Worm (Caenorhabditis elegans) whole organism, L4 larva: ENCODE results near the gene ins-9.

ENCODE experiments used
- F44E2.7 ChIP-seq: fragments of 200-800 bp; sonication (Bioruptor generic); IDR thresholded peaks from 2 replicates; pipeline ENCODE4 v2.1.2; 2022; ENCODE audit warnings: missing genetic modification characterization, missing compliant biosample characterization
- Y105C5A.15 ChIP-seq: fragments of 200-800 bp; sonication (Bioruptor generic); IDR thresholded peaks from 2 replicates; pipeline ENCODE4 v1.3.6; 2022; ENCODE audit warnings: missing genetic modification characterization, missing compliant biosample characterization
- Y48G9A.11 ChIP-seq: fragments of 200-800 bp; sonication (Bioruptor generic); IDR thresholded peaks from 2 replicates; pipeline ENCODE4 v1.3.6; 2022; ENCODE audit warnings: missing genetic modification reagents, missing genetic modification characterization, missing compliant biosample characterization
- Y75B8A.6 ChIP-seq: fragments of 200-800 bp; sonication (Bioruptor generic); IDR thresholded peaks from 2 replicates; pipeline ENCODE4 v1.3.6; 2022; ENCODE audit warnings: missing genetic modification reagents, missing genetic modification characterization, missing compliant biosample characterization
- arid-1 ChIP-seq: fragments of 200-800 bp; sonication (Bioruptor generic); conservative IDR thresholded peaks from 2 replicates; pipeline ENCODE4 v1.3.6; 2022; ENCODE audit warnings: missing genetic modification reagents, missing genetic modification characterization, missing compliant biosample characterization
- attf-4 ChIP-seq: sonication (generic microtip); optimal IDR thresholded peaks from 3 replicates; lab custom pipeline; 2017; ENCODE audit warnings: missing biosample characterization, missing genetic modification characterization
- ceh-44 ChIP-seq: fragments of 200-800 bp; sonication (Bioruptor generic); IDR thresholded peaks from 2 replicates; pipeline ENCODE4 v1.3.6; 2022; ENCODE audit warnings: missing genetic modification reagents, missing genetic modification characterization, missing compliant biosample characterization
- daf-16 ChIP-seq, 3 experiments: sonication (generic microtip); optimal IDR thresholded peaks; 2 replicates each; lab custom pipeline; 2016 to 2017; ENCODE audit warnings: missing genetic modification characterization in 3 of 3, missing genetic modification reagents in 3 of 3, mild to moderate bottlenecking in 2 of 3, missing compliant biosample characterization in 2 of 3, missing biosample characterization in 1 of 3, moderate library complexity in 1 of 3
- daf-19 ChIP-seq: fragments of 200-800 bp; sonication (Bioruptor generic); conservative IDR thresholded peaks from 2 replicates; pipeline ENCODE4 v1.3.6; 2022; ENCODE audit warnings: missing genetic modification characterization, missing compliant biosample characterization
- dmd-6 ChIP-seq: fragments of 200-800 bp; sonication (Bioruptor generic); IDR thresholded peaks from 2 replicates; pipeline ENCODE4 v1.3.6; 2022; ENCODE audit warnings: missing genetic modification reagents, missing genetic modification characterization, missing compliant biosample characterization
- dmd-8 ChIP-seq: fragments of 200-800 bp; sonication (Bioruptor generic); IDR thresholded peaks from 2 replicates; pipeline ENCODE4 v1.3.6; 2022; ENCODE audit warnings: missing genetic modification characterization, missing compliant biosample characterization
- dve-1 ChIP-seq: sonication (generic microtip); optimal IDR thresholded peaks from 2 replicates; lab custom pipeline; 2017; ENCODE audit warnings: antibody characterized with exemption, mild to moderate bottlenecking, missing genetic modification characterization, missing compliant biosample characterization; ENCODE audit not compliant: insufficient read depth
- egl-27 ChIP-seq: sonication (generic microtip); optimal IDR thresholded peaks from 3 replicates; lab custom pipeline; 2017; ENCODE audit warnings: missing biosample characterization, missing genetic modification reagents, missing genetic modification characterization
- egl-43 ChIP-seq: fragments of 200-800 bp; sonication (Bioruptor generic); IDR thresholded peaks from 2 replicates; pipeline ENCODE4 v1.3.6; 2022; ENCODE audit warnings: missing genetic modification reagents, missing genetic modification characterization, missing compliant biosample characterization
- gei-8 ChIP-seq: fragments of 200-800 bp; sonication (Bioruptor generic); optimal IDR thresholded peaks from 2 replicates; lab custom pipeline; 2018; ENCODE audit warnings: mild to moderate bottlenecking, missing genetic modification characterization, missing compliant biosample characterization
- hlh-11 ChIP-seq: fragments of 200-800 bp; sonication (Bioruptor generic); optimal IDR thresholded peaks from 2 replicates; lab custom pipeline; 2018; ENCODE audit warnings: mild to moderate bottlenecking, missing genetic modification characterization, missing compliant biosample characterization
- hlh-30 ChIP-seq: sonication (generic microtip); optimal IDR thresholded peaks from 2 replicates; lab custom pipeline; 2017; ENCODE audit warnings: antibody characterized with exemption, mild to moderate bottlenecking, missing genetic modification characterization, missing compliant biosample characterization; ENCODE audit not compliant: insufficient read depth
- lim-7 ChIP-seq: fragments of 200-800 bp; sonication (Bioruptor generic); IDR thresholded peaks from 2 replicates; pipeline ENCODE4 v1.3.6; 2022; ENCODE audit warnings: missing genetic modification characterization, missing compliant biosample characterization
- lin-1 ChIP-seq: fragments of 200-800 bp; sonication (Bioruptor generic); IDR thresholded peaks from 2 replicates; pipeline ENCODE4 v1.3.6; 2022; ENCODE audit warnings: missing genetic modification reagents, missing genetic modification characterization, missing compliant biosample characterization
- lin-38 ChIP-seq: fragments of 200-800 bp; sonication (Bioruptor generic); IDR thresholded peaks from 2 replicates; pipeline ENCODE4 v1.3.6; 2022; ENCODE audit warnings: missing genetic modification reagents, missing genetic modification characterization, missing compliant biosample characterization
- madf-9 ChIP-seq: fragments of 200-800 bp; sonication (Bioruptor generic); conservative IDR thresholded peaks from 2 replicates; pipeline ENCODE4 v1.3.6; 2022; ENCODE audit warnings: missing genetic modification reagents, missing genetic modification characterization, missing compliant biosample characterization
- mep-1 ChIP-seq: fragments of 150-350 bp; sonication (generic microtip); optimal IDR thresholded peaks from 3 replicates; lab custom pipeline; 2014; ENCODE audit warnings: missing biosample characterization, missing genetic modification characterization
- mes-2 ChIP-seq: sonication (generic microtip); optimal IDR thresholded peaks from 2 replicates; lab custom pipeline; 2016; ENCODE audit warnings: missing genotype, mild to moderate bottlenecking, missing genetic modification characterization, missing compliant biosample characterization; ENCODE audit not compliant: poor library complexity, severe bottlenecking
- mxl-2 ChIP-seq: fragments of 200-800 bp; sonication (Bioruptor generic); conservative IDR thresholded peaks from 2 replicates; pipeline ENCODE4 v1.3.6; 2022; ENCODE audit warnings: missing genetic modification reagents, missing genetic modification characterization, missing compliant biosample characterization
- nhr-10 ChIP-seq: fragments of 150-350 bp; optimal IDR thresholded peaks from 2 replicates; lab custom pipeline; 2014; ENCODE audit warnings: missing biosample characterization, missing genetic modification characterization
- nhr-11 ChIP-seq: fragments of 150-350 bp; optimal IDR thresholded peaks from 2 replicates; lab custom pipeline; 2014; ENCODE audit warnings: missing biosample characterization, missing genetic modification characterization
- nhr-28 ChIP-seq: fragments of 150-350 bp; optimal IDR thresholded peaks from 2 replicates; lab custom pipeline; 2014; ENCODE audit warnings: missing biosample characterization, missing genetic modification characterization
- nhr-41 ChIP-seq: fragments of 200-800 bp; sonication (Bioruptor generic); IDR thresholded peaks from 2 replicates; pipeline ENCODE4 v1.3.6; 2022; ENCODE audit warnings: missing genetic modification reagents, missing genetic modification characterization, missing compliant biosample characterization
- nhr-6 ChIP-seq: fragments of 150-350 bp; optimal IDR thresholded peaks from 2 replicates; lab custom pipeline; 2014; ENCODE audit warnings: missing biosample characterization, missing genetic modification characterization
- nhr-77 ChIP-seq: fragments of 150-350 bp; optimal IDR thresholded peaks from 2 replicates; lab custom pipeline; 2014; ENCODE audit warnings: missing biosample characterization, missing genetic modification characterization
- pha-4 ChIP-seq, 2 experiments: fragments of 150-350 bp in 1 of 2; fragments of 200-800 bp in 1 of 2; sonication (Bioruptor generic) in 1 of 2; IDR thresholded peaks in 1 of 2; optimal IDR thresholded peaks in 1 of 2; 2 replicates each; pipeline versions ENCODE4 v1.3.6 to Lab custom; 2014 to 2022; ENCODE audit warnings: missing genetic modification characterization in 2 of 2, missing genetic modification reagents in 2 of 2, missing biosample characterization in 1 of 2, missing compliant biosample characterization in 1 of 2
- php-3 ChIP-seq: fragments of 200-800 bp; sonication (Bioruptor generic); IDR thresholded peaks from 2 replicates; pipeline ENCODE4 v1.3.6; 2022; ENCODE audit warnings: missing genetic modification reagents, missing genetic modification characterization, missing compliant biosample characterization
- rbr-2 ChIP-seq: sonication (generic microtip); optimal IDR thresholded peaks from 2 replicates; lab custom pipeline; 2016; ENCODE audit warnings: missing genotype, missing genetic modification characterization, missing compliant biosample characterization
- skn-1 ChIP-seq: fragments of 150-350 bp; optimal IDR thresholded peaks from 2 replicates; lab custom pipeline; 2014; ENCODE audit warnings: missing biosample characterization, missing genetic modification characterization
- tra-1 ChIP-seq: fragments of 200-800 bp; sonication (Bioruptor generic); IDR thresholded peaks from 2 replicates; pipeline ENCODE4 v1.3.6; 2022; ENCODE audit warnings: missing genetic modification reagents, missing genetic modification characterization, missing compliant biosample characterization
- unc-39 ChIP-seq: sonication (generic microtip); optimal IDR thresholded peaks from 2 replicates; lab custom pipeline; 2017; ENCODE audit warnings: missing biosample characterization, missing genetic modification characterization
- vab-7 ChIP-seq: fragments of 200-800 bp; sonication (Bioruptor generic); IDR thresholded peaks from 2 replicates; pipeline ENCODE4 v1.3.6; 2022; ENCODE audit warnings: missing genetic modification reagents, missing genetic modification characterization, missing compliant biosample characterization
- zfp-3 ChIP-seq: fragments of 200-800 bp; sonication (Bioruptor generic); conservative IDR thresholded peaks from 2 replicates; pipeline ENCODE4 v1.3.6; 2022; ENCODE audit warnings: missing genetic modification reagents, missing genetic modification characterization, missing compliant biosample characterization

Gene ins-9

ce11 chrX:8817929-8818328 lies 48.5 kb downstream of the ins-9 start:
- TF ChIP-seq lim-7 (GFP tag; lab: Robert Waterston, UW) (peak; percentile 82), php-3 (GFP tag; lab: Robert Waterston, UW) (0 out of 2 replicates have a peak, but pooled peaks have one; percentile 41), nhr-10 (tag; lab: Kevin White, UChicago) (no peak), ceh-44 (GFP tag; lab: Robert Waterston, UW) (0 out of 2 replicates have a peak, but pooled peaks have one; percentile 10), dve-1 (peak; percentile 57), pha-4 (GFP tag; IDR thresholded peaks at IDR 0.05; lab: Robert Waterston, UW) (peak; percentile 68; the same call in 1 of the 2 replicates), pha-4 (tag; optimal IDR thresholded peaks at IDR 0.05; lab: Kevin White, UChicago) (no peak), egl-43 (peak; percentile 78), mep-1 (peak; percentile 23), F44E2.7 (peak; percentile 89; the same call in 1 of the 2 replicates), Y105C5A.15 (peak; percentile 81; the same call in 1 of the 2 replicates), lin-38 (GFP tag; lab: Robert Waterston, UW) (peak; percentile 34; the same call in 1 of the 2 replicates), nhr-11 (tag; lab: Kevin White, UChicago) (no peak), daf-19 (GFP tag; lab: Robert Waterston, UW) (0 out of 2 replicates have a peak, but pooled peaks have one; percentile 45), skn-1 (tag; lab: Kevin White, UChicago) (no peak), arid-1 (GFP tag; lab: Robert Waterston, UW) (peak; percentile 71; the same call in 1 of the 2 replicates), lin-1 (peak; percentile 35; the same call in 1 of the 2 replicates), gei-8 (GFP tag; lab: Kevin White, UChicago) (peak; percentile 23), unc-39 (tag; lab: Kevin White, UChicago) (no peak), zfp-3 (GFP tag; lab: Robert Waterston, UW) (peak; percentile 45; the same call in 1 of the 2 replicates), nhr-77 (peak; percentile 27), daf-16 (GFP tag; optimal IDR thresholded peaks at IDR 0.05; lab: Kevin White, UChicago) (no peak), daf-16 (tag; optimal IDR thresholded peaks at IDR 0.05; lab: Kevin White, UChicago) (peak; percentile 53), Y48G9A.11 (GFP tag; lab: Robert Waterston, UW) (0 out of 2 replicates have a peak, but pooled peaks have one; percentile 11), egl-27 (tag; lab: Kevin White, UChicago) (no peak), vab-7 (GFP tag; lab: Robert Waterston, UW) (peak; percentile 61; the same call in 1 of the 2 replicates), mes-2 (tag; lab: Kevin White, UChicago) (peak; percentile 60), tra-1 (GFP tag; lab: Robert Waterston, UW) (peak; percentile 66; the same call in 1 of the 2 replicates), Y75B8A.6 (GFP tag; lab: Robert Waterston, UW) (no peak), mxl-2 (GFP tag; lab: Robert Waterston, UW) (peak; percentile 34; the same call in 1 of the 2 replicates), hlh-11 (tag; lab: Kevin White, UChicago) (peak; percentile 12), dmd-6 (GFP tag; lab: Robert Waterston, UW) (peak; percentile 47), dmd-8 (peak; percentile 72; the same call in 1 of the 2 replicates), nhr-28 (tag; lab: Kevin White, UChicago) (peak; percentile 23), hlh-30 (tag; lab: Kevin White, UChicago) (no peak), madf-9 (GFP tag; lab: Robert Waterston, UW) (peak; percentile 37; the same call in 1 of the 2 replicates), rbr-2 (tag; lab: Kevin White, UChicago) (no peak), nhr-41 (GFP tag; lab: Robert Waterston, UW) (peak; percentile 72), attf-4 (tag; lab: Kevin White, UChicago) (no peak), nhr-6 (tag; lab: Kevin White, UChicago) (peak; percentile 6)
